Fruit fly (Drosophila melanogaster): Measurements from ENCODE around the gene NijA.
A peak's percentile ranks its signal among the peaks of the same experiment; 100 is the strongest.

The NijA gene

dm6 chr3L:10683899-10684340 lies 12.8 kb downstream of the NijA start (continued):
- TF ChIP-seq CTCF (GFP tag; optimal IDR thresholded peaks at IDR 0.05) (peak; percentile 9), Blimp-1 (GFP tag; optimal IDR thresholded peaks at IDR 0.05) (peak; percentile 64), hkb (optimal IDR thresholded peaks at IDR 0.05) (no peak), hkb (GFP tag; IDR thresholded peaks at IDR 0.05) (peak; percentile 75), ERR (GFP tag; optimal IDR thresholded peaks at IDR 0.05) (peak; percentile 22), run (tag; optimal IDR thresholded peaks at IDR 0.05) (peak; percentile 24), CG18011 (GFP tag; optimal IDR thresholded peaks at IDR 0.05) (no peak), Mrtf (GFP tag; IDR thresholded peaks at IDR 0.05) (peak; percentile 64; the same call in 2 of the 3 replicates), ind (GFP tag; optimal IDR thresholded peaks at IDR 0.05) (peak; percentile 80), CG10147 (GFP tag; optimal IDR thresholded peaks at IDR 0.05) (peak; percentile 54), Scr (GFP tag; IDR thresholded peaks at IDR 0.05; ENCODE audit: partially characterized antibody) (no peak), Bdp1 (GFP tag; optimal IDR thresholded peaks at IDR 0.05) (peak; percentile 9), CG14014 (GFP tag; IDR thresholded peaks at IDR 0.05) (peak; percentile 61), esg (GFP tag; conservative IDR thresholded peaks at IDR 0.05) (peak; percentile 70), Lim3 (GFP tag; IDR thresholded peaks at IDR 0.05) (no peak), ewg (GFP tag; optimal IDR thresholded peaks at IDR 0.05) (peak; percentile 33), CG3163 (GFP tag; optimal IDR thresholded peaks at IDR 0.05) (peak; percentile 37), cwo (GFP tag; optimal IDR thresholded peaks at IDR 0.05) (peak; percentile 78), Gsc (GFP tag; IDR thresholded peaks at IDR 0.05) (no peak), CG33213 (GFP tag; optimal IDR thresholded peaks at IDR 0.05) (peak; percentile 71), btn (GFP tag; optimal IDR thresholded peaks at IDR 0.05) (peak; percentile 13), CG16779 (GFP tag; IDR thresholded peaks at IDR 0.05) (0 out of 2 replicates have a peak, but pooled peaks have one; percentile 28), tgo (GFP tag; IDR thresholded peaks at IDR 0.05) (peak; percentile 75), ssp (GFP tag; IDR thresholded peaks at IDR 0.05) (peak; percentile 56), nerfin-2 (GFP tag; IDR thresholded peaks at IDR 0.05; ENCODE audit: partially characterized antibody) (no peak), Opbp (GFP tag; IDR thresholded peaks at IDR 0.05; ENCODE audit: partially characterized antibody) (no peak), eve (GFP tag; optimal IDR thresholded peaks at IDR 0.05) (no peak), slp2 (GFP tag; optimal IDR thresholded peaks at IDR 0.05) (peak; percentile 60), CG16815 (GFP tag; optimal IDR thresholded peaks at IDR 0.05) (peak; percentile 35), salm (tag; optimal IDR thresholded peaks at IDR 0.05) (no peak), CG15073 (GFP tag; optimal IDR thresholded peaks at IDR 0.05) (no peak), PHDP (tag; optimal IDR thresholded peaks at IDR 0.05) (peak; percentile 17), CG9727 (GFP tag; optimal IDR thresholded peaks at IDR 0.05) (peak; percentile 67), gem (tag; optimal IDR thresholded peaks at IDR 0.05) (peak; percentile 83), exex (tag; optimal IDR thresholded peaks at IDR 0.05) (no peak), CG17802 (tag; optimal IDR thresholded peaks at IDR 0.05) (peak; percentile 58), CG14667 (GFP tag; IDR thresholded peaks at IDR 0.05) (peak; percentile 53), amos (GFP tag; IDR thresholded peaks at IDR 0.05; ENCODE audit: partially characterized antibody) (no peak), CG7357 (GFP tag; IDR thresholded peaks at IDR 0.05) (peak; percentile 62; the same call in 1 of the 3 replicates), CG17912 (GFP tag; optimal IDR thresholded peaks at IDR 0.05) (no peak), CG1792 (GFP tag; optimal IDR thresholded peaks at IDR 0.05) (peak; percentile 22), sna (GFP tag; IDR thresholded peaks at IDR 0.05; ENCODE audit: partially characterized antibody) (0 out of 2 replicates have a peak, but pooled peaks have one; percentile 15), CG13287 (GFP tag; IDR thresholded peaks at IDR 0.05; ENCODE audit: partially characterized antibody) (no peak), CG6254 (GFP tag; optimal IDR thresholded peaks at IDR 0.05) (peak; percentile 54), Fer1 (GFP tag; optimal IDR thresholded peaks at IDR 0.05) (peak; percentile 61), E2f2 (GFP tag; IDR thresholded peaks at IDR 0.05) (peak; percentile 49; the same call in 1 of the 2 replicates), CG10959 (GFP tag; IDR thresholded peaks at IDR 0.05) (0 out of 2 replicates have a peak, but pooled peaks have one; percentile 27), CG1603 (tag; optimal IDR thresholded peaks at IDR 0.05) (peak; percentile 51), CG10979 (tag; optimal IDR thresholded peaks at IDR 0.05) (peak; percentile 68), CG9932 (GFP tag; IDR thresholded peaks at IDR 0.05) (peak; percentile 38), Dek (tag; optimal IDR thresholded peaks at IDR 0.05) (peak; percentile 53)
